Fruit fly (Drosophila melanogaster) whole organism, embryonic: ENCODE data around the gene CG4645.

Source experiments
- Antp ChIP-seq: fragments of 200-800 bp; sonication (Bioruptor generic); optimal IDR thresholded peaks from 3 replicates; lab custom pipeline; 2016; ENCODE audit warnings: missing biosample characterization, missing genetic modification characterization
- B-H1 ChIP-seq: fragments of 200-800 bp; sonication (Bioruptor generic); IDR thresholded peaks from 3 replicates; pipeline ENCODE4 v1.3.6; 2022; ENCODE audit warnings: missing biosample characterization, missing genetic modification characterization
- BEAF-32 ChIP-seq: fragments of 200-800 bp; sonication (Bioruptor generic); optimal IDR thresholded peaks from 3 replicates; lab custom pipeline; 2017; ENCODE audit warnings: missing biosample characterization, missing genetic modification characterization, mild to moderate bottlenecking, moderate library complexity, missing genetic modification reagents
- CG10147 ChIP-seq: fragments of 200-800 bp; sonication (Bioruptor generic); optimal IDR thresholded peaks from 2 replicates; lab custom pipeline; 2019; ENCODE audit warnings: missing biosample characterization, mild to moderate bottlenecking, missing genetic modification characterization, moderate library complexity
- CG10209 ChIP-seq: fragments of 200-800 bp; sonication (Bioruptor generic); optimal IDR thresholded peaks from 3 replicates; lab custom pipeline; 2017; ENCODE audit warnings: missing biosample characterization, mild to moderate bottlenecking, missing genetic modification characterization, missing genetic modification reagents
- CG10959 ChIP-seq: fragments of 200-800 bp; sonication (Bioruptor generic); IDR thresholded peaks from 2 replicates; pipeline ENCODE4 v1.3.6; 2022; ENCODE audit warnings: missing biosample characterization, missing genetic modification characterization
- CG11456 ChIP-seq: fragments of 200-800 bp; sonication (Bioruptor generic); IDR thresholded peaks from 3 replicates; pipeline ENCODE4 v1.3.6; 2022; ENCODE audit warnings: missing biosample characterization, missing genetic modification characterization
- CG12104 ChIP-seq: fragments of 200-800 bp; sonication (Bioruptor generic); optimal IDR thresholded peaks from 3 replicates; lab custom pipeline; 2016; ENCODE audit warnings: missing biosample characterization, missing genetic modification characterization
- CG12744 ChIP-seq: fragments of 200-800 bp; sonication (Bioruptor generic); optimal IDR thresholded peaks from 2 replicates; lab custom pipeline; 2016; ENCODE audit warnings: missing biosample characterization, missing genetic modification characterization
- CG13624 ChIP-seq: fragments of 200-800 bp; sonication (Bioruptor generic); optimal IDR thresholded peaks from 2 replicates; lab custom pipeline; 2016; ENCODE audit warnings: missing biosample characterization, missing genetic modification characterization
- CG13894 ChIP-seq: fragments of 200-800 bp; sonication (Bioruptor generic); optimal IDR thresholded peaks from 3 replicates; lab custom pipeline; 2018; ENCODE audit warnings: missing biosample characterization, mild to moderate bottlenecking, missing genetic modification characterization, moderate library complexity
- CG15011 ChIP-seq: fragments of 200-800 bp; sonication (Bioruptor generic); optimal IDR thresholded peaks from 3 replicates; lab custom pipeline; 2018; ENCODE audit warnings: missing biosample characterization, mild to moderate bottlenecking, missing genetic modification characterization
- CG1603 ChIP-seq: fragments of 200-800 bp; sonication (Bioruptor generic); optimal IDR thresholded peaks from 2 replicates; lab custom pipeline; 2019; ENCODE audit warnings: missing biosample characterization, mild to moderate bottlenecking, missing genetic modification characterization, moderate library complexity
- CG17359 ChIP-seq: fragments of 200-800 bp; sonication (Bioruptor generic); optimal IDR thresholded peaks from 3 replicates; lab custom pipeline; 2018; ENCODE audit warnings: missing biosample characterization, mild to moderate bottlenecking, missing genetic modification characterization, moderate library complexity
- CG17385 ChIP-seq: fragments of 200-800 bp; sonication (Bioruptor generic); optimal IDR thresholded peaks from 3 replicates; lab custom pipeline; 2018; ENCODE audit warnings: missing biosample characterization, mild to moderate bottlenecking, missing genetic modification characterization
- CG18764 ChIP-seq: fragments of 200-800 bp; sonication (Bioruptor generic); optimal IDR thresholded peaks from 3 replicates; lab custom pipeline; 2016; ENCODE audit warnings: missing biosample characterization, missing genetic modification characterization
- CG31224 ChIP-seq: fragments of 200-800 bp; sonication (Bioruptor generic); IDR thresholded peaks from 2 replicates; pipeline ENCODE4 v1.3.6; 2022; ENCODE audit warnings: missing biosample characterization, missing genetic modification characterization
- CG32532 ChIP-seq: fragments of 200-800 bp; sonication (Bioruptor generic); IDR thresholded peaks from 2 replicates; pipeline ENCODE4 v1.3.6; 2022; ENCODE audit warnings: missing biosample characterization, missing genetic modification characterization
- CG32767 ChIP-seq: fragments of 200-800 bp; sonication (Bioruptor generic); IDR thresholded peaks from 2 replicates; pipeline ENCODE4 v1.3.6; 2022; ENCODE audit warnings: missing biosample characterization, missing genetic modification characterization
- CG3995 ChIP-seq: fragments of 200-800 bp; sonication (Bioruptor generic); optimal IDR thresholded peaks from 3 replicates; lab custom pipeline; 2016; ENCODE audit warnings: missing biosample characterization, missing genetic modification characterization
- CG4707 ChIP-seq: fragments of 200-800 bp; sonication (Bioruptor generic); optimal IDR thresholded peaks from 2 replicates; lab custom pipeline; 2018; ENCODE audit warnings: missing biosample characterization, mild to moderate bottlenecking, missing genetic modification characterization, moderate library complexity
- CG8359 ChIP-seq: fragments of 200-800 bp; sonication (Bioruptor generic); optimal IDR thresholded peaks from 2 replicates; lab custom pipeline; 2017; ENCODE audit warnings: missing biosample characterization, mild to moderate bottlenecking, missing genetic modification characterization, borderline replicate concordance
- Dp ChIP-seq: fragments of 200-800 bp; sonication (Bioruptor generic); optimal IDR thresholded peaks from 2 replicates; lab custom pipeline; 2018; ENCODE audit warnings: missing biosample characterization, mild to moderate bottlenecking, missing genetic modification characterization, moderate library complexity
- Fer1 ChIP-seq: fragments of 200-800 bp; sonication (Bioruptor generic); optimal IDR thresholded peaks from 2 replicates; lab custom pipeline; 2017; ENCODE audit warnings: missing biosample characterization, mild to moderate bottlenecking, missing genetic modification characterization
- GATAe ChIP-seq: fragments of 200-800 bp; sonication (Bioruptor generic); conservative IDR thresholded peaks from 2 replicates; pipeline ENCODE4 v1.3.6; 2022; ENCODE audit warnings: missing biosample characterization, missing genetic modification characterization
- Hmr ChIP-seq: fragments of 200-800 bp; sonication (Bioruptor generic); optimal IDR thresholded peaks from 3 replicates; lab custom pipeline; 2017; ENCODE audit warnings: mild to moderate bottlenecking, missing biosample characterization, missing genetic modification reagents, missing genetic modification characterization
- MBD-R2 ChIP-seq: fragments of 200-800 bp; sonication (Bioruptor generic); IDR thresholded peaks from 2 replicates; pipeline ENCODE4 v1.3.6; 2022; ENCODE audit warnings: missing biosample characterization, missing genetic modification characterization
- Spps ChIP-seq: fragments of 200-800 bp; sonication (Bioruptor generic); optimal IDR thresholded peaks from 2 replicates; lab custom pipeline; 2018; ENCODE audit warnings: missing biosample characterization, mild to moderate bottlenecking, missing genetic modification characterization
- Ssrp ChIP-seq: fragments of 200-800 bp; sonication (Bioruptor generic); optimal IDR thresholded peaks from 2 replicates; lab custom pipeline; 2018; ENCODE audit warnings: missing biosample characterization, mild to moderate bottlenecking, missing genetic modification characterization, moderate library complexity
- Taf1 ChIP-seq: fragments of 200-800 bp; sonication (Bioruptor generic); IDR thresholded peaks from 2 replicates; pipeline ENCODE4 v1.3.6; 2022; ENCODE audit warnings: missing biosample characterization, missing genetic modification characterization
- Usf ChIP-seq: fragments of 200-800 bp; sonication (Bioruptor generic); optimal IDR thresholded peaks from 2 replicates; lab custom pipeline; 2017; ENCODE audit warnings: missing genotype, missing biosample characterization, missing genetic modification characterization
- Xbp1 ChIP-seq: fragments of 200-800 bp; sonication (Bioruptor generic); optimal IDR thresholded peaks from 3 replicates; lab custom pipeline; 2016; ENCODE audit warnings: missing biosample characterization, mild to moderate bottlenecking, missing genetic modification characterization
- ab ChIP-seq: fragments of 200-800 bp; sonication (Bioruptor generic); optimal IDR thresholded peaks from 2 replicates; lab custom pipeline; 2016; ENCODE audit warnings: missing biosample characterization, missing genetic modification characterization
- abd-A ChIP-seq: fragments of 200-800 bp; sonication (Bioruptor generic); optimal IDR thresholded peaks from 3 replicates; lab custom pipeline; 2019; ENCODE audit warnings: missing biosample characterization, mild to moderate bottlenecking, missing genetic modification characterization, moderate library complexity
- cwo ChIP-seq: fragments of 200-800 bp; sonication (Bioruptor generic); optimal IDR thresholded peaks from 3 replicates; lab custom pipeline; 2017; ENCODE audit warnings: missing biosample characterization, missing genetic modification characterization, mild to moderate bottlenecking, moderate library complexity, missing genetic modification reagents
- ems ChIP-seq: fragments of 200-800 bp; sonication (Bioruptor generic); optimal IDR thresholded peaks from 3 replicates; lab custom pipeline; 2016; ENCODE audit warnings: missing biosample characterization, missing genetic modification characterization
- eve ChIP-seq, 2 experiments: fragments of >200 bp; optimal IDR thresholded peaks; 2 replicates each; lab custom pipeline; 2017; ENCODE audit warnings: missing biosample characterization in 2 of 2, missing genetic modification characterization in 2 of 2
- her ChIP-seq: fragments of 200-800 bp; sonication (Bioruptor generic); optimal IDR thresholded peaks from 2 replicates; lab custom pipeline; 2016; ENCODE audit warnings: missing biosample characterization, missing genetic modification characterization
- pzg ChIP-seq: fragments of 200-800 bp; sonication (Bioruptor generic); optimal IDR thresholded peaks from 3 replicates; lab custom pipeline; 2018; ENCODE audit warnings: missing biosample characterization, mild to moderate bottlenecking, missing genetic modification characterization, moderate library complexity
- tap ChIP-seq: fragments of 200-800 bp; optimal IDR thresholded peaks from 3 replicates; lab custom pipeline; 2019; ENCODE audit warnings: missing biosample characterization, mild to moderate bottlenecking, missing genetic modification characterization, moderate library complexity
- tx ChIP-seq: fragments of 200-800 bp; sonication (Bioruptor generic); optimal IDR thresholded peaks from 2 replicates; lab custom pipeline; 2016; ENCODE audit warnings: missing biosample characterization, missing genetic modification characterization
- yki ChIP-seq: fragments of >200 bp; optimal IDR thresholded peaks from 3 replicates; lab custom pipeline; 2018
- zen ChIP-seq: fragments of 200-800 bp; sonication (Bioruptor generic); optimal IDR thresholded peaks from 3 replicates; lab custom pipeline; 2018; ENCODE audit warnings: missing biosample characterization, mild to moderate bottlenecking, missing genetic modification characterization, moderate library complexity

Gene CG4645

dm6 chrX:12909577-12910426, at the start of gene CG4645, which contains the start of gene Brms1 (continued):
- TF ChIP-seq abd-A (tag; lab: Kevin White, UChicago) = no peak
- TF ChIP-seq CG13894 (tag; lab: Kevin White, UChicago) = no peak
- TF ChIP-seq CG32767 = no peak
- peak; percentile 35 for TF ChIP-seq MBD-R2 (GFP tag; lab: Robert Waterston, UW)
- no peak for TF ChIP-seq zen (tag; lab: Kevin White, UChicago)
- no peak for TF ChIP-seq CG1603 (tag; lab: Kevin White, UChicago)
- TF ChIP-seq B-H1 (GFP tag; lab: Robert Waterston, UW) = no peak
- no peak for TF ChIP-seq CG4707
- no peak for TF ChIP-seq Spps (tag; lab: Kevin White, UChicago)
- peak; percentile 52 for TF ChIP-seq Hmr
- peak; percentile 6 for TF ChIP-seq CG12104 (GFP tag; lab: Kevin White, UChicago)
- no peak for TF ChIP-seq CG8359 (GFP tag; lab: Kevin White, UChicago)
- TF ChIP-seq CG3995 (GFP tag; lab: Kevin White, UChicago) = peak; percentile 2
- no peak for TF ChIP-seq her (GFP tag; lab: Kevin White, UChicago)
- no peak for TF ChIP-seq tx (GFP tag; lab: Kevin White, UChicago)
- TF ChIP-seq GATAe (GFP tag; lab: Robert Waterston, UW) = no peak
- TF ChIP-seq tap (tag; lab: Kevin White, UChicago) = no peak
- peak; percentile 34 for TF ChIP-seq pzg (GFP tag; lab: Kevin White, UChicago)
- TF ChIP-seq CG10959 (GFP tag; lab: Robert Waterston, UW) = no peak
- TF ChIP-seq Xbp1 (GFP tag; lab: Kevin White, UChicago) = peak; percentile 57
- no peak for TF ChIP-seq ems
- TF ChIP-seq CG18764 = peak; percentile 20
- TF ChIP-seq CG17359 = peak; percentile 12
- TF ChIP-seq ab = no peak
- peak; percentile 16 for TF ChIP-seq CG10147 (GFP tag; lab: Kevin White, UChicago)
- peak; percentile 30 for TF ChIP-seq CG17385
- TF ChIP-seq Usf (GFP tag; lab: Kevin White, UChicago) = peak; percentile 30
- peak; percentile 34 for TF ChIP-seq Ssrp (tag; lab: Kevin White, UChicago)
- peak; percentile 61 for TF ChIP-seq BEAF-32 (GFP tag; lab: Kevin White, UChicago)
- no peak for TF ChIP-seq CG15011 (GFP tag; lab: Kevin White, UChicago)
- TF ChIP-seq Antp (GFP tag; lab: Kevin White, UChicago) = no peak
- no peak for TF ChIP-seq cwo (GFP tag; lab: Kevin White, UChicago)
- no peak for TF ChIP-seq Dp (GFP tag; lab: Kevin White, UChicago)
- no peak for TF ChIP-seq Taf1
- TF ChIP-seq CG11456 (GFP tag; lab: Robert Waterston, UW) = peak; percentile 66; the same call in 2 of the 3 replicates
- TF ChIP-seq CG31224 (GFP tag; lab: Robert Waterston, UW) = no peak
- TF ChIP-seq CG12744 (GFP tag; lab: Kevin White, UChicago) = no peak
- TF ChIP-seq CG10209 (GFP tag; lab: Kevin White, UChicago) = peak; percentile 56
- TF ChIP-seq CG32532 (GFP tag; lab: Robert Waterston, UW) = peak; percentile 41; the same call in 1 of the 2 replicates
- TF ChIP-seq CG13624 = no peak
- no peak for TF ChIP-seq eve (GFP tag; optimal IDR thresholded peaks at IDR 0.05; lab: Kevin White, UChicago)
- TF ChIP-seq yki = no peak
- no peak for TF ChIP-seq Fer1
